Fruit fly (Drosophila melanogaster) whole organism, embryonic: Measurements from ENCODE around the gene Mms19.

Experiments
- CG12071 ChIP-seq: fragments of 200-800 bp; sonication (Bioruptor generic); optimal IDR thresholded peaks from 3 replicates; lab custom pipeline; 2018; ENCODE audit warnings: missing biosample characterization, mild to moderate bottlenecking, missing genetic modification characterization
- CG14965 ChIP-seq: fragments of 200-800 bp; sonication (Bioruptor generic); optimal IDR thresholded peaks from 2 replicates; lab custom pipeline; 2016; ENCODE audit warnings: missing biosample characterization, missing genetic modification characterization, borderline replicate concordance
- CG8290 ChIP-seq, 3 experiments: fragments of 200-800 bp; sonication (Bioruptor generic); optimal IDR thresholded peaks; 2 replicates each; lab custom pipeline; 2016 to 2019; ENCODE audit warnings: missing biosample characterization in 3 of 3, missing genetic modification characterization in 3 of 3, mild to moderate bottlenecking in 2 of 3, moderate library complexity in 1 of 3
- CG9817 ChIP-seq: fragments of 200-800 bp; sonication (Bioruptor generic); optimal IDR thresholded peaks from 2 replicates; lab custom pipeline; 2018; ENCODE audit warnings: missing biosample characterization, mild to moderate bottlenecking, missing genetic modification characterization, moderate library complexity
- Hand ChIP-seq: fragments of 200-800 bp; sonication (Bioruptor generic); optimal IDR thresholded peaks from 2 replicates; lab custom pipeline; 2017; ENCODE audit warnings: mild to moderate bottlenecking, missing biosample characterization, missing genetic modification reagents, missing genetic modification characterization
- dan ChIP-seq: fragments of 200-800 bp; sonication (Bioruptor generic); IDR thresholded peaks from 2 replicates; pipeline ENCODE4 v1.3.6; 2022; ENCODE audit warnings: missing biosample characterization, missing genetic modification characterization
- emc ChIP-seq: fragments of 200-800 bp; sonication (Bioruptor generic); optimal IDR thresholded peaks from 2 replicates; lab custom pipeline; 2016; ENCODE audit warnings: missing biosample characterization, missing genetic modification characterization

DNA sequence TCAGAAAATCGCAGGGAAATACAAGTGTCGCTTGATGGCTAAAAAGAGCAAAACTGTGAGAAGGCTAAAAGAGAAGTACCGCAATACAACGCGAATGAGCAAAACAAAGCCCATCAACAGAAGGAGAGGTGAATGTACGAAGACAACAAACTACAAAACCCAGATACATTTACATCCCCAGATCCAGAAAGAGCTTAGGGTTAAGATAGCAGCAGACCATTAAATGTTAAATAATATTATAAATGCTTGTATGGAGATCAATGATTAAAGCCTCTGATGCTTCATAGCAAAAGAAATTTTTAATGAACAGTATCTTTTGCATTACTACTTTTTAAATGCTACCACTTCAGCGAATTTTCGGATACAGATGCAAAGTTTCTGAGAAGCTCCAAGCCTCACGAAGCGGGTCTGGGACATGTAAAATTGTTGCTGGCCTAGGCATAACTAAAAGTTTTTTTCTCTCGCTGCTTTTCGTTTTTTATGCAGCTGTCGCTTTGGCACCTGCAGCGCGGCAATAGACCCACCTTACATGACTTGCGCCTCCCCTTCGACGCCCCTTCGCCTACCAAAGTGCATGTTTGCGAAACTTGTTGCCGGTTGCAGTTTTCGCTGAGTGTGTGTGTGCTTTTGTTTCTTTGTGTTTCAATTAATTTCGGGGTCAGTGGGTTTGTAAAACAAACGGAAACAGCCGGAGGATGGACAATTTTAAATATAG is 26.9 kb upstream of the Mms19 start:
- TF ChIP-seq emc (GFP tag; lab: Kevin White, UChicago) (no peak), dan (GFP tag; lab: Robert Waterston, UW) (no peak), Hand (no peak), CG14965 (no peak), CG9817 (tag; lab: Kevin White, UChicago) (no peak), CG12071 (GFP tag; lab: Kevin White, UChicago) (no peak), CG8290 (GFP tag; optimal IDR thresholded peaks at IDR 0.05; lab: Kevin White, UChicago) (no peak), CG8290 (tag; optimal IDR thresholded peaks at IDR 0.05; lab: Kevin White, UChicago) (no peak)
